Worm (Caenorhabditis elegans) whole organism, late embryonic: ENCODE measurements around the gene F59A6.3.

Experiments
- C08G9.2 ChIP-seq: sonication (generic microtip); optimal IDR thresholded peaks from 2 replicates; lab custom pipeline; 2016; ENCODE audit warnings: mild to moderate bottlenecking, missing genetic modification characterization, moderate library complexity, missing compliant biosample characterization
- K09A11.1 ChIP-seq: sonication (generic microtip); optimal IDR thresholded peaks from 2 replicates; lab custom pipeline; 2017; ENCODE audit warnings: antibody characterized with exemption, mild to moderate bottlenecking, missing genetic modification characterization, missing compliant biosample characterization; ENCODE audit not compliant: insufficient read depth
- Y22D7AL.16 ChIP-seq: sonication (generic microtip); optimal IDR thresholded peaks from 2 replicates; lab custom pipeline; 2016; ENCODE audit warnings: missing genetic modification characterization, missing compliant biosample characterization
- ahr-1 ChIP-seq: sonication (generic microtip); optimal IDR thresholded peaks from 2 replicates; lab custom pipeline; 2016; ENCODE audit warnings: missing genetic modification characterization, missing compliant biosample characterization
- ama-1 ChIP-seq: fragments of 150-350 bp; optimal IDR thresholded peaks from 2 replicates; lab custom pipeline; 2014
- ceh-14 ChIP-seq: sonication (generic microtip); optimal IDR thresholded peaks from 2 replicates; lab custom pipeline; 2016; ENCODE audit warnings: missing genotype, missing genetic modification characterization, missing compliant biosample characterization
- ceh-18 ChIP-seq: sonication (generic microtip); optimal IDR thresholded peaks from 2 replicates; lab custom pipeline; 2016; ENCODE audit warnings: missing genetic modification characterization, missing compliant biosample characterization
- ceh-19 ChIP-seq: fragments of 200-800 bp; sonication (Bioruptor generic); optimal IDR thresholded peaks from 2 replicates; lab custom pipeline; 2018; ENCODE audit warnings: mild to moderate bottlenecking, missing genetic modification characterization, missing compliant biosample characterization
- ceh-2 ChIP-seq: sonication (generic microtip); optimal IDR thresholded peaks from 2 replicates; lab custom pipeline; 2016; ENCODE audit warnings: missing genotype, missing genetic modification characterization, missing compliant biosample characterization
- ceh-22 ChIP-seq: sonication (generic microtip); optimal IDR thresholded peaks from 2 replicates; lab custom pipeline; 2017; ENCODE audit warnings: missing biosample characterization, missing genetic modification characterization
- ceh-24 ChIP-seq: sonication (generic microtip); optimal IDR thresholded peaks from 2 replicates; lab custom pipeline; 2016; ENCODE audit warnings: mild to moderate bottlenecking, missing genetic modification characterization, missing compliant biosample characterization
- ceh-30 ChIP-seq: fragments of 150-350 bp; optimal IDR thresholded peaks from 2 replicates; lab custom pipeline; 2014; ENCODE audit warnings: missing biosample characterization, missing genetic modification characterization
- ceh-31 ChIP-seq: sonication (generic microtip); optimal IDR thresholded peaks from 2 replicates; lab custom pipeline; 2016; ENCODE audit warnings: missing genetic modification characterization, missing compliant biosample characterization
- ceh-34 ChIP-seq: sonication (generic microtip); optimal IDR thresholded peaks from 2 replicates; lab custom pipeline; 2016; ENCODE audit warnings: mild to moderate bottlenecking, missing genetic modification characterization, missing compliant biosample characterization
- ceh-45 ChIP-seq: fragments of 200-800 bp; sonication (Bioruptor generic); IDR thresholded peaks from 2 replicates; pipeline ENCODE4 v1.3.6; 2022; ENCODE audit warnings: missing genetic modification reagents, missing genetic modification characterization, missing compliant biosample characterization
- ceh-48 ChIP-seq: sonication (generic microtip); optimal IDR thresholded peaks from 2 replicates; lab custom pipeline; 2016; ENCODE audit warnings: missing genetic modification characterization, inconsistent platforms, missing compliant biosample characterization
- ceh-6 ChIP-seq: fragments of 200-800 bp; sonication (Bioruptor generic); optimal IDR thresholded peaks from 2 replicates; lab custom pipeline; 2018; ENCODE audit warnings: mild to moderate bottlenecking, missing genetic modification characterization, missing compliant biosample characterization
- dmd-4 ChIP-seq: sonication (generic microtip); optimal IDR thresholded peaks from 2 replicates; lab custom pipeline; 2016; ENCODE audit warnings: borderline replicate concordance, missing genetic modification characterization, missing compliant biosample characterization
- dve-1 ChIP-seq: sonication (generic microtip); optimal IDR thresholded peaks from 2 replicates; lab custom pipeline; 2017; ENCODE audit warnings: antibody characterized with exemption, mild to moderate bottlenecking, missing genetic modification characterization, missing compliant biosample characterization
- elt-4 ChIP-seq: sonication (generic microtip); optimal IDR thresholded peaks from 2 replicates; lab custom pipeline; 2016; ENCODE audit warnings: missing genetic modification characterization, missing compliant biosample characterization
- ets-4 ChIP-seq: sonication (generic microtip); optimal IDR thresholded peaks from 2 replicates; lab custom pipeline; 2016; ENCODE audit warnings: missing genetic modification characterization, missing compliant biosample characterization
- eyg-1 ChIP-seq: sonication (generic microtip); optimal IDR thresholded peaks from 2 replicates; lab custom pipeline; 2016; ENCODE audit warnings: missing genotype, missing genetic modification characterization, missing compliant biosample characterization
- fax-1 ChIP-seq: sonication (generic microtip); optimal IDR thresholded peaks from 2 replicates; lab custom pipeline; 2016; ENCODE audit warnings: missing genotype, missing genetic modification characterization, missing compliant biosample characterization
- fkh-6 ChIP-seq: sonication (generic microtip); optimal IDR thresholded peaks from 2 replicates; lab custom pipeline; 2016; ENCODE audit warnings: missing genetic modification characterization, missing compliant biosample characterization
- gmeb-2 ChIP-seq: sonication (generic microtip); optimal IDR thresholded peaks from 2 replicates; lab custom pipeline; 2016; ENCODE audit warnings: missing genetic modification characterization, inconsistent platforms, missing compliant biosample characterization
- hlh-13 ChIP-seq: fragments of 200-800 bp; sonication (Bioruptor generic); optimal IDR thresholded peaks from 2 replicates; lab custom pipeline; 2018; ENCODE audit warnings: mild to moderate bottlenecking, missing genetic modification characterization, missing compliant biosample characterization
- hlh-15 ChIP-seq: sonication (generic microtip); optimal IDR thresholded peaks from 2 replicates; lab custom pipeline; 2016; ENCODE audit warnings: missing genetic modification characterization, missing compliant biosample characterization
- hlh-30 ChIP-seq: sonication (generic microtip); optimal IDR thresholded peaks from 2 replicates; lab custom pipeline; 2017; ENCODE audit warnings: antibody characterized with exemption, missing genetic modification characterization, missing compliant biosample characterization; ENCODE audit not compliant: insufficient read depth
- lin-11 ChIP-seq: fragments of 200-800 bp; sonication (Bioruptor generic); optimal IDR thresholded peaks from 2 replicates; lab custom pipeline; 2018; ENCODE audit warnings: mild to moderate bottlenecking, missing genetic modification characterization, missing compliant biosample characterization
- madf-2 ChIP-seq: sonication (generic microtip); optimal IDR thresholded peaks from 2 replicates; lab custom pipeline; 2017; ENCODE audit warnings: missing genetic modification characterization, missing compliant biosample characterization
- mec-3 ChIP-seq: sonication (generic microtip); optimal IDR thresholded peaks from 2 replicates; lab custom pipeline; 2016; ENCODE audit warnings: borderline replicate concordance, missing genetic modification characterization, missing compliant biosample characterization
- nfya-1 ChIP-seq: sonication (generic microtip); optimal IDR thresholded peaks from 2 replicates; lab custom pipeline; 2017; ENCODE audit warnings: missing genetic modification characterization, mild to moderate bottlenecking, missing compliant biosample characterization, antibody characterized with exemption, moderate library complexity
- nhr-11 ChIP-seq: fragments of 150-350 bp; optimal IDR thresholded peaks from 2 replicates; lab custom pipeline; 2014; ENCODE audit warnings: missing biosample characterization, missing genetic modification characterization
- nhr-232 ChIP-seq: sonication (generic microtip); optimal IDR thresholded peaks from 2 replicates; lab custom pipeline; 2016; ENCODE audit warnings: missing genetic modification characterization, missing compliant biosample characterization
- odd-2 ChIP-seq: sonication (generic microtip); optimal IDR thresholded peaks from 2 replicates; lab custom pipeline; 2017; ENCODE audit warnings: antibody characterized with exemption, mild to moderate bottlenecking, missing genetic modification characterization, missing compliant biosample characterization
- pax-1 ChIP-seq: fragments of 150-350 bp; optimal IDR thresholded peaks from 2 replicates; lab custom pipeline; 2014; ENCODE audit warnings: missing biosample characterization, missing genetic modification characterization
- pha-4 ChIP-seq: fragments of 150-350 bp; optimal IDR thresholded peaks from 2 replicates; lab custom pipeline; 2018; ENCODE audit warnings: missing biosample characterization, missing genetic modification reagents, missing genetic modification characterization
- pros-1 ChIP-seq: fragments of 150-350 bp; optimal IDR thresholded peaks from 2 replicates; lab custom pipeline; 2014; ENCODE audit warnings: missing biosample characterization, missing genetic modification reagents, missing genetic modification characterization
- ref-2 ChIP-seq: sonication (generic microtip); optimal IDR thresholded peaks from 2 replicates; lab custom pipeline; 2016; ENCODE audit warnings: missing genetic modification characterization, missing compliant biosample characterization
- rnt-1 ChIP-seq: sonication (generic microtip); optimal IDR thresholded peaks from 2 replicates; lab custom pipeline; 2016; ENCODE audit warnings: missing genetic modification characterization, missing compliant biosample characterization
- sdc-2 ChIP-seq: sonication (generic microtip); optimal IDR thresholded peaks from 2 replicates; lab custom pipeline; 2016; ENCODE audit warnings: missing genotype, missing genetic modification characterization, missing compliant biosample characterization
- sox-2 ChIP-seq: fragments of 200-800 bp; sonication (Bioruptor generic); IDR thresholded peaks from 2 replicates; pipeline ENCODE4 v1.3.6; 2022; ENCODE audit warnings: missing genetic modification reagents, missing genetic modification characterization, missing compliant biosample characterization
- sox-4 ChIP-seq: sonication (generic microtip); optimal IDR thresholded peaks from 2 replicates; lab custom pipeline; 2017; ENCODE audit warnings: mild to moderate bottlenecking, missing genetic modification characterization, inconsistent platforms, missing compliant biosample characterization
- syd-9 ChIP-seq: sonication (generic microtip); optimal IDR thresholded peaks from 2 replicates; lab custom pipeline; 2016; ENCODE audit warnings: mild to moderate bottlenecking, missing genetic modification characterization, moderate library complexity, missing compliant biosample characterization
- tbx-2 ChIP-seq: sonication (generic microtip); optimal IDR thresholded peaks from 2 replicates; lab custom pipeline; 2016; ENCODE audit warnings: missing genetic modification characterization, missing compliant biosample characterization
- tbx-7 ChIP-seq: sonication (generic microtip); optimal IDR thresholded peaks from 2 replicates; lab custom pipeline; 2016; ENCODE audit warnings: missing genotype, missing genetic modification characterization, missing compliant biosample characterization
- ttx-3 ChIP-seq: sonication (generic microtip); optimal IDR thresholded peaks from 2 replicates; lab custom pipeline; 2016; ENCODE audit warnings: missing genetic modification reagents, missing genetic modification characterization, missing compliant biosample characterization
- unc-3 ChIP-seq, 2 experiments: fragments of 200-800 bp in 1 of 2; sonication (Bioruptor generic) in 1 of 2; sonication (generic microtip) in 1 of 2; conservative IDR thresholded peaks in 1 of 2; optimal IDR thresholded peaks in 1 of 2; 2 replicates each; pipeline versions ENCODE4 v1.3.6 to Lab custom; 2016 to 2022; ENCODE audit warnings: missing compliant biosample characterization in 2 of 2, missing genetic modification characterization in 2 of 2, missing genetic modification reagents in 1 of 2
- unc-42 ChIP-seq: sonication (generic microtip); optimal IDR thresholded peaks from 2 replicates; lab custom pipeline; 2016; ENCODE audit warnings: missing genotype, missing genetic modification characterization, missing compliant biosample characterization
- unc-55 ChIP-seq: sonication (generic microtip); optimal IDR thresholded peaks from 2 replicates; lab custom pipeline; 2017; ENCODE audit warnings: missing biosample characterization, missing genetic modification reagents, missing genetic modification characterization
- unc-86 ChIP-seq: sonication (generic microtip); optimal IDR thresholded peaks from 2 replicates; lab custom pipeline; 2016; ENCODE audit warnings: missing genetic modification characterization, missing compliant biosample characterization
- zip-5 ChIP-seq: sonication (generic microtip); optimal IDR thresholded peaks from 2 replicates; lab custom pipeline; 2016; ENCODE audit warnings: missing genetic modification characterization, missing compliant biosample characterization
- ztf-16 ChIP-seq: sonication (generic microtip); optimal IDR thresholded peaks from 2 replicates; lab custom pipeline; 2017; ENCODE audit warnings: missing genetic modification characterization, missing compliant biosample characterization

The F59A6.3 gene

ce11 chrII:5016977-5017585, 8.9 kb downstream of the F59A6.3 start:
- no peak for TF ChIP-seq sdc-2 (tag; lab: Kevin White, UChicago)
- peak; percentile 47 for TF ChIP-seq ceh-18 (tag; lab: Kevin White, UChicago)
- no peak for TF ChIP-seq ceh-24 (tag; lab: Kevin White, UChicago)
- no peak for TF ChIP-seq syd-9 (tag; lab: Kevin White, UChicago)
- TF ChIP-seq sox-2 (GFP tag; lab: Robert Waterston, UW) = no peak
- no peak for TF ChIP-seq ztf-16 (tag; lab: Kevin White, UChicago)
- TF ChIP-seq eyg-1 = no peak
- no peak for TF ChIP-seq tbx-7 (tag; lab: Kevin White, UChicago)
- no peak for TF ChIP-seq ceh-6 (GFP tag; lab: Kevin White, UChicago)
- TF ChIP-seq unc-42 (tag; lab: Kevin White, UChicago) = peak; percentile 80
- no peak for TF ChIP-seq dmd-4 (tag; lab: Kevin White, UChicago)
- no peak for TF ChIP-seq hlh-15 (tag; lab: Kevin White, UChicago)
- TF ChIP-seq ceh-48 (tag; lab: Kevin White, UChicago) = peak; percentile 55
- no peak for TF ChIP-seq pros-1 (tag; lab: Kevin White, UChicago)
- no peak for TF ChIP-seq dve-1 (tag; lab: Kevin White, UChicago)
- no peak for TF ChIP-seq hlh-13
- no peak for TF ChIP-seq hlh-30 (tag; lab: Kevin White, UChicago)
- no peak for TF ChIP-seq K09A11.1 (tag; lab: Kevin White, UChicago)
- peak; percentile 31 for TF ChIP-seq ceh-14 (tag; lab: Kevin White, UChicago)
- no peak for TF ChIP-seq elt-4 (tag; lab: Kevin White, UChicago)
- TF ChIP-seq madf-2 (tag; lab: Kevin White, UChicago) = peak; percentile 36
- TF ChIP-seq gmeb-2 (tag; lab: Kevin White, UChicago) = no peak
- TF ChIP-seq odd-2 (tag; lab: Kevin White, UChicago) = no peak
- TF ChIP-seq fkh-6 = no peak
- TF ChIP-seq nhr-11 (tag; lab: Kevin White, UChicago) = no peak
- no peak for TF ChIP-seq ref-2 (tag; lab: Kevin White, UChicago)
- peak; percentile 54 for TF ChIP-seq tbx-2 (tag; lab: Kevin White, UChicago)
- no peak for TF ChIP-seq rnt-1 (tag; lab: Kevin White, UChicago)
- TF ChIP-seq Y22D7AL.16 = no peak
- TF ChIP-seq ceh-30 (tag; lab: Kevin White, UChicago) = no peak
- peak; percentile 69 for TF ChIP-seq nfya-1 (tag; lab: Kevin White, UChicago)
- TF ChIP-seq ama-1 (lab: Kevin White, UChicago) = no peak
- no peak for TF ChIP-seq mec-3
- peak; percentile 79 for TF ChIP-seq ceh-31 (tag; lab: Kevin White, UChicago)
- TF ChIP-seq fax-1 (tag; lab: Kevin White, UChicago) = no peak
- no peak for TF ChIP-seq lin-11
- TF ChIP-seq ceh-19 (GFP tag; lab: Kevin White, UChicago) = no peak
- no peak for TF ChIP-seq ceh-45 (GFP tag; lab: Robert Waterston, UW)
- no peak for TF ChIP-seq ahr-1 (tag; lab: Kevin White, UChicago)
- TF ChIP-seq sox-4 (tag; lab: Kevin White, UChicago) = peak; percentile 47
- TF ChIP-seq ceh-2 (tag; lab: Kevin White, UChicago) = no peak
- no peak for TF ChIP-seq ttx-3 (tag; lab: Kevin White, UChicago)
- TF ChIP-seq pha-4 (tag; lab: Kevin White, UChicago) = no peak
- no peak for TF ChIP-seq pax-1
- peak; percentile 24 for TF ChIP-seq C08G9.2 (tag; lab: Kevin White, UChicago)
- TF ChIP-seq zip-5 (tag; lab: Kevin White, UChicago) = no peak
- no peak for TF ChIP-seq ceh-22
- no peak for TF ChIP-seq nhr-232 (tag; lab: Kevin White, UChicago)
- TF ChIP-seq ets-4 (tag; lab: Kevin White, UChicago) = peak; percentile 20
- peak; percentile 27 for TF ChIP-seq ceh-34 (tag; lab: Kevin White, UChicago)
- TF ChIP-seq unc-86 = no peak
- TF ChIP-seq unc-3 (GFP tag; conservative IDR thresholded peaks at IDR 0.05; lab: Robert Waterston, UW) = no peak
- no peak for TF ChIP-seq unc-3 (tag; optimal IDR thresholded peaks at IDR 0.05; lab: Kevin White, UChicago)
- TF ChIP-seq unc-55 (GFP tag; lab: Kevin White, UChicago) = no peak
